Fruit fly (Drosophila melanogaster) whole organism, embryonic: ENCODE measurements around the gene CG10035.
A peak's percentile ranks its signal among the peaks of the same experiment; 100 is the strongest.

Experiments used
- Blimp-1 ChIP-seq: fragments of 200-800 bp; sonication (Bioruptor generic); optimal IDR thresholded peaks from 3 replicates; lab custom pipeline; 2018; ENCODE audit warnings: missing biosample characterization, missing genetic modification characterization, mild to moderate bottlenecking, moderate library complexity, missing genetic modification reagents
- CG1024 ChIP-seq: fragments of 200-800 bp; sonication (Bioruptor generic); IDR thresholded peaks from 2 replicates; pipeline ENCODE4 v1.3.6; 2022; ENCODE audit warnings: missing biosample characterization, missing genetic modification characterization
- CG13287 ChIP-seq: fragments of 200-800 bp; sonication (Bioruptor generic); IDR thresholded peaks from 2 replicates; pipeline ENCODE4 v1.3.6; 2022; ENCODE audit warnings: missing biosample characterization, missing genetic modification characterization; ENCODE audit not compliant: partially characterized antibody
- CG14441 ChIP-seq: fragments of 200-800 bp; sonication (Bioruptor generic); IDR thresholded peaks from 2 replicates; pipeline ENCODE4 v1.3.6; 2022; ENCODE audit warnings: missing biosample characterization, missing genetic modification characterization
- CG14860 ChIP-seq: fragments of 200-800 bp; sonication (Bioruptor generic); IDR thresholded peaks from 3 replicates; pipeline ENCODE4 v1.3.6; 2022; ENCODE audit warnings: missing biosample characterization, missing genetic modification characterization; ENCODE audit not compliant: partially characterized antibody
- CG17359 ChIP-seq: fragments of 200-800 bp; sonication (Bioruptor generic); optimal IDR thresholded peaks from 3 replicates; lab custom pipeline; 2018; ENCODE audit warnings: missing biosample characterization, mild to moderate bottlenecking, missing genetic modification characterization, moderate library complexity
- CG17385 ChIP-seq: fragments of 200-800 bp; sonication (Bioruptor generic); optimal IDR thresholded peaks from 3 replicates; lab custom pipeline; 2018; ENCODE audit warnings: missing biosample characterization, mild to moderate bottlenecking, missing genetic modification characterization
- CG17802 ChIP-seq: fragments of 200-800 bp; sonication (Bioruptor generic); optimal IDR thresholded peaks from 2 replicates; lab custom pipeline; 2018; ENCODE audit warnings: missing biosample characterization, mild to moderate bottlenecking, missing genetic modification characterization, moderate library complexity
- CG2120 ChIP-seq: fragments of 200-800 bp; sonication (Bioruptor generic); optimal IDR thresholded peaks from 3 replicates; lab custom pipeline; 2016; ENCODE audit warnings: missing biosample characterization, missing genetic modification characterization
- CG33557 ChIP-seq: fragments of 200-800 bp; sonication (Bioruptor generic); optimal IDR thresholded peaks from 2 replicates; lab custom pipeline; 2019; ENCODE audit warnings: missing biosample characterization, mild to moderate bottlenecking, missing genetic modification characterization, moderate library complexity
- CG42726 ChIP-seq: fragments of 200-800 bp; sonication (Bioruptor generic); IDR thresholded peaks from 2 replicates; pipeline ENCODE4 v1.3.6; 2022; ENCODE audit warnings: missing biosample characterization, missing genetic modification characterization; ENCODE audit not compliant: partially characterized antibody
- CG4820 ChIP-seq: fragments of 200-800 bp; sonication (Bioruptor generic); optimal IDR thresholded peaks from 3 replicates; lab custom pipeline; 2016; ENCODE audit warnings: missing biosample characterization, missing genetic modification characterization
- CG8290 ChIP-seq, 3 experiments: fragments of 200-800 bp; sonication (Bioruptor generic); optimal IDR thresholded peaks; 2 replicates each; lab custom pipeline; 2016 to 2019; ENCODE audit warnings: missing biosample characterization in 3 of 3, missing genetic modification characterization in 3 of 3, mild to moderate bottlenecking in 2 of 3, moderate library complexity in 1 of 3
- CG8388 ChIP-seq: fragments of 200-800 bp; sonication (Bioruptor generic); optimal IDR thresholded peaks from 2 replicates; lab custom pipeline; 2019; ENCODE audit warnings: missing biosample characterization, mild to moderate bottlenecking, missing genetic modification characterization, moderate library complexity
- CG9215 ChIP-seq: fragments of 200-800 bp; sonication (Bioruptor generic); IDR thresholded peaks from 2 replicates; pipeline ENCODE4 v1.3.6; 2022; ENCODE audit warnings: missing biosample characterization, missing genetic modification characterization
- CHES-1-like ChIP-seq: fragments of 200-800 bp; sonication (Bioruptor generic); optimal IDR thresholded peaks from 2 replicates; lab custom pipeline; 2016; ENCODE audit warnings: missing biosample characterization, missing genetic modification characterization
- Chrac-16 ChIP-seq: fragments of 200-800 bp; sonication (Bioruptor generic); optimal IDR thresholded peaks from 3 replicates; lab custom pipeline; 2016; ENCODE audit warnings: missing biosample characterization, missing genetic modification characterization
- Fer1 ChIP-seq: fragments of 200-800 bp; sonication (Bioruptor generic); optimal IDR thresholded peaks from 2 replicates; lab custom pipeline; 2017; ENCODE audit warnings: missing biosample characterization, mild to moderate bottlenecking, missing genetic modification characterization
- HmgD ChIP-seq: fragments of 200-800 bp; sonication (Bioruptor generic); optimal IDR thresholded peaks from 3 replicates; lab custom pipeline; 2016; ENCODE audit warnings: missing biosample characterization, missing genetic modification characterization
- Hmr ChIP-seq: fragments of 200-800 bp; sonication (Bioruptor generic); optimal IDR thresholded peaks from 3 replicates; lab custom pipeline; 2017; ENCODE audit warnings: mild to moderate bottlenecking, missing biosample characterization, missing genetic modification reagents, missing genetic modification characterization
- Jarid2 ChIP-seq: fragments of 200-800 bp; sonication (Bioruptor generic); optimal IDR thresholded peaks from 3 replicates; lab custom pipeline; 2017; ENCODE audit warnings: mild to moderate bottlenecking, missing biosample characterization, missing genetic modification reagents, missing genetic modification characterization
- Mes4 ChIP-seq: fragments of 200-800 bp; sonication (Bioruptor generic); optimal IDR thresholded peaks from 2 replicates; lab custom pipeline; 2016; ENCODE audit warnings: missing biosample characterization, missing genetic modification characterization
- NC2β ChIP-seq: fragments of 200-800 bp; sonication (Bioruptor generic); optimal IDR thresholded peaks from 2 replicates; lab custom pipeline; 2016; ENCODE audit warnings: missing biosample characterization, missing genetic modification characterization
- Nf-YA ChIP-seq: fragments of 200-800 bp; sonication (Bioruptor generic); IDR thresholded peaks from 2 replicates; pipeline ENCODE4 v1.3.6; 2022; ENCODE audit warnings: missing biosample characterization, missing genetic modification characterization
- Ssrp ChIP-seq: fragments of 200-800 bp; sonication (Bioruptor generic); optimal IDR thresholded peaks from 2 replicates; lab custom pipeline; 2018; ENCODE audit warnings: missing biosample characterization, mild to moderate bottlenecking, missing genetic modification characterization, moderate library complexity
- Tbp ChIP-seq: fragments of >200 bp; optimal IDR thresholded peaks from 2 replicates; lab custom pipeline; 2018; ENCODE audit warnings: missing biosample characterization, missing genetic modification characterization
- Vsx1 ChIP-seq: fragments of 200-800 bp; sonication (Bioruptor generic); optimal IDR thresholded peaks from 2 replicates; lab custom pipeline; 2017; ENCODE audit warnings: missing biosample characterization, mild to moderate bottlenecking, missing genetic modification characterization, missing genetic modification reagents
- bab2 ChIP-seq: fragments of 200-800 bp; sonication (Bioruptor generic); optimal IDR thresholded peaks from 2 replicates; lab custom pipeline; 2016; ENCODE audit warnings: missing biosample characterization, missing genetic modification characterization
- bbx ChIP-seq: fragments of 200-800 bp; sonication (Bioruptor generic); IDR thresholded peaks from 2 replicates; pipeline ENCODE4 v1.3.6; 2022; ENCODE audit warnings: missing biosample characterization, missing genetic modification characterization; ENCODE audit not compliant: partially characterized antibody
- chinmo ChIP-seq: fragments of 200-800 bp; sonication (Bioruptor generic); IDR thresholded peaks from 4 replicates; pipeline ENCODE4 v1.3.6; 2022; ENCODE audit warnings: missing biosample characterization, missing genetic modification characterization; ENCODE audit not compliant: partially characterized antibody
- danr ChIP-seq: fragments of 200-800 bp; sonication (Bioruptor generic); IDR thresholded peaks from 2 replicates; pipeline ENCODE4 v1.3.6; 2022; ENCODE audit warnings: missing biosample characterization, missing genetic modification characterization
- eve ChIP-seq, 2 experiments: fragments of >200 bp; optimal IDR thresholded peaks; 2 replicates each; lab custom pipeline; 2017; ENCODE audit warnings: missing biosample characterization in 2 of 2, missing genetic modification characterization in 2 of 2
- gce ChIP-seq: fragments of 200-800 bp; sonication (Bioruptor generic); IDR thresholded peaks from 3 replicates; pipeline ENCODE4 v1.3.6; 2022; ENCODE audit warnings: missing biosample characterization, missing genetic modification characterization
- gt ChIP-seq: fragments of 200-800 bp; sonication (Bioruptor generic); IDR thresholded peaks from 2 replicates; pipeline ENCODE4 v1.3.6; 2022; ENCODE audit warnings: missing biosample characterization, missing genetic modification characterization
- hkb ChIP-seq, 2 experiments: fragments of 200-800 bp in 1 of 2; fragments of >200 bp in 1 of 2; sonication (Bioruptor generic) in 1 of 2; IDR thresholded peaks in 1 of 2; optimal IDR thresholded peaks in 1 of 2; 2 replicates each; pipeline versions ENCODE4 v1.3.6 to Lab custom; 2017 to 2022; ENCODE audit warnings: missing biosample characterization in 1 of 2, missing genetic modification characterization in 1 of 2
- mirr ChIP-seq: fragments of 200-800 bp; sonication (Bioruptor generic); optimal IDR thresholded peaks from 3 replicates; lab custom pipeline; 2018; ENCODE audit warnings: missing biosample characterization, mild to moderate bottlenecking, missing genetic modification characterization
- nom ChIP-seq: fragments of 200-800 bp; sonication (Bioruptor generic); optimal IDR thresholded peaks from 2 replicates; lab custom pipeline; 2017; ENCODE audit warnings: missing biosample characterization, missing genetic modification characterization, mild to moderate bottlenecking, moderate library complexity, missing genetic modification reagents
- p53 ChIP-seq: fragments of 200-800 bp; sonication (Bioruptor generic); optimal IDR thresholded peaks from 2 replicates; lab custom pipeline; 2016; ENCODE audit warnings: missing biosample characterization, missing genetic modification characterization
- pfk ChIP-seq: fragments of 200-800 bp; sonication (Bioruptor generic); optimal IDR thresholded peaks from 2 replicates; lab custom pipeline; 2018; ENCODE audit warnings: missing biosample characterization, mild to moderate bottlenecking, missing genetic modification characterization, moderate library complexity
- pum ChIP-seq: fragments of 200-800 bp; sonication (Bioruptor generic); optimal IDR thresholded peaks from 2 replicates; lab custom pipeline; 2016; ENCODE audit warnings: missing biosample characterization, missing genetic modification characterization
- row ChIP-seq: fragments of 200-800 bp; sonication (Bioruptor generic); IDR thresholded peaks from 3 replicates; pipeline ENCODE4 v1.3.6; 2022; ENCODE audit warnings: missing biosample characterization, missing genetic modification characterization
- sd ChIP-seq: fragments of 200-800 bp; sonication (Bioruptor generic); optimal IDR thresholded peaks from 3 replicates; lab custom pipeline; 2018; ENCODE audit warnings: missing biosample characterization, mild to moderate bottlenecking, missing genetic modification characterization, moderate library complexity
- seq ChIP-seq: fragments of 200-800 bp; sonication (Bioruptor generic); IDR thresholded peaks from 2 replicates; pipeline ENCODE4 v1.3.6; 2022; ENCODE audit warnings: missing biosample characterization, missing genetic modification characterization
- stc ChIP-seq: fragments of 200-800 bp; sonication (Bioruptor generic); IDR thresholded peaks from 2 replicates; pipeline ENCODE4 v1.3.6; 2022; ENCODE audit warnings: missing biosample characterization, missing genetic modification characterization
- twi ChIP-seq: fragments of 200-800 bp; optimal IDR thresholded peaks from 2 replicates; lab custom pipeline; 2019; ENCODE audit warnings: missing biosample characterization, mild to moderate bottlenecking, missing genetic modification characterization, moderate library complexity
- z ChIP-seq: fragments of 200-800 bp; sonication (Bioruptor generic); IDR thresholded peaks from 3 replicates; pipeline ENCODE4 v1.3.6; 2022; ENCODE audit warnings: missing biosample characterization, missing genetic modification characterization

CG10035 gene

DNA sequence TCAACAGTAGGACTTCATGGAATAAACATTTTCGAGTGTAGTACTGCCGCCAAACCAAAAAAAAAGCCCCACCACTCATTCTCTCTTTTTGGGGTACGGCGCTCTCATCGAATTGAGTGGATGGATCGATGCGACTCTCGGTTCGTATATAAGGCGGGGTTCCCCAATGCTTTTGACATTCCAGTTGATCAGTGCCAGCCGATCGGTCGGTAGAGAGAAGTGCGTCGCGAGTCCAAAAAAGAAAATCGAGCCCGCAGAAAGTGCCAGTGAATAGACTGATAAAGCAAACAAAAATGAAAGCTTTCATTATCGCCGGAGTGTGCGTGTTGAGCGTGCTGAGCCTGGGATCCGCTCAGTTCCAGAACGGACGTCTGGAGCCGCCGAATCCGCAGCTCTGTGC lies 22.7 kb downstream of the CG10035 start, which contains the start of gene CG4115 (continued):
- TF ChIP-seq seq (no peak), eve (GFP tag; optimal IDR thresholded peaks at IDR 0.05; lab: Kevin White, UChicago) (no peak), gce (0 out of 3 replicates have a peak, but pooled peaks have one; percentile 15), p53 (GFP tag; lab: Kevin White, UChicago) (no peak), CG2120 (GFP tag; lab: Kevin White, UChicago) (no peak), pfk (no peak), bab2 (GFP tag; lab: Kevin White, UChicago) (no peak), CHES-1-like (no peak), NC2β (GFP tag; lab: Kevin White, UChicago) (no peak), CG17385 (GFP tag; lab: Kevin White, UChicago) (no peak), CG14860 (GFP tag; lab: Robert Waterston, UW) (no peak), Blimp-1 (GFP tag; lab: Kevin White, UChicago) (peak; percentile 93), CG8290 (GFP tag; optimal IDR thresholded peaks at IDR 0.05; lab: Kevin White, UChicago) (no peak), CG8290 (tag; optimal IDR thresholded peaks at IDR 0.05; lab: Kevin White, UChicago) (no peak), Vsx1 (GFP tag; lab: Kevin White, UChicago) (no peak), CG9215 (GFP tag; lab: Robert Waterston, UW) (no peak), danr (GFP tag; lab: Robert Waterston, UW) (no peak), CG14441 (GFP tag; lab: Robert Waterston, UW) (no peak), bbx (no peak), Jarid2 (GFP tag; lab: Kevin White, UChicago) (peak; percentile 40), twi (tag; lab: Kevin White, UChicago) (no peak), Nf-YA (GFP tag; lab: Robert Waterston, UW) (no peak), Tbp (GFP tag; lab: Kevin White, UChicago) (no peak), HmgD (no peak), CG4820 (GFP tag; lab: Kevin White, UChicago) (no peak), CG42726 (GFP tag; lab: Robert Waterston, UW) (no peak), Ssrp (tag; lab: Kevin White, UChicago) (no peak), row (GFP tag; lab: Robert Waterston, UW) (0 out of 3 replicates have a peak, but pooled peaks have one; percentile 5), CG17359 (tag; lab: Kevin White, UChicago) (no peak), hkb (optimal IDR thresholded peaks at IDR 0.05; lab: Kevin White, UChicago) (no peak), hkb (GFP tag; IDR thresholded peaks at IDR 0.05; lab: Robert Waterston, UW) (no peak), stc (GFP tag; lab: Robert Waterston, UW) (0 out of 2 replicates have a peak, but pooled peaks have one; percentile 10), Chrac-16 (GFP tag; lab: Kevin White, UChicago) (no peak), gt (GFP tag; lab: Robert Waterston, UW) (no peak), sd (tag; lab: Kevin White, UChicago) (peak; percentile 80), z (GFP tag; lab: Robert Waterston, UW) (peak; percentile 80), CG33557 (GFP tag; lab: Kevin White, UChicago) (no peak), CG13287 (GFP tag; lab: Robert Waterston, UW) (peak; percentile 24; the same call in 1 of the 2 replicates), CG17802 (tag; lab: Kevin White, UChicago) (no peak), Hmr (no peak), Fer1 (GFP tag; lab: Kevin White, UChicago) (no peak), pum (GFP tag; lab: Kevin White, UChicago) (no peak), chinmo (no peak), nom (GFP tag; lab: Kevin White, UChicago) (no peak), CG1024 (GFP tag; lab: Robert Waterston, UW) (no peak), Mes4 (GFP tag; lab: Kevin White, UChicago) (no peak), mirr (GFP tag; lab: Kevin White, UChicago) (no peak), CG8388 (no peak)
